Fruit fly (Drosophila melanogaster): Measurements from ENCODE around the gene CG9312.

DNA sequence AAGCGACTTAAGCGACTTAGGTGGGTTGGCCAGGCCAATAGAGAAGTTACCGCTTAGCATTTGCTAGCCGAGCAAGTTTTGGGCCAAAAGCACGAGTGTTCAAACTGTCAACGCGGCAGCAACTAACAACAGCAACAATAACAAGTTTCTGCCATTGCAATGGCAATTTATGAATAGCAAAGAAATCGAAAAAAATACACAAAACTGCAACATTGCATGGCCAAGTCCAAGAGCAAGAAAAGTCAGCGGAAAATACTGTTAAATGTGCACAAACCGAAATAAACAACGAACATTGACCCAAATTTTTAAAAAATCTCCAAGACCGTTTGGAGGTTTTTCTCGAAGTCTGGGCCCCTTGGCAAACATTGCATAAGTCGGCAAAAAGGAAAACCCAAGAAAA, 44.8 kb downstream of the CG9312 start:
- TF ChIP-seq ovo (GFP tag; optimal IDR thresholded peaks at IDR 0.05) (no peak), CG5204 (GFP tag; optimal IDR thresholded peaks at IDR 0.05) (no peak), CG11617 (GFP tag; optimal IDR thresholded peaks at IDR 0.05) (no peak), CG14711 (tag; optimal IDR thresholded peaks at IDR 0.05) (no peak), CG33017 (tag; optimal IDR thresholded peaks at IDR 0.05) (no peak), CG7045 (GFP tag; optimal IDR thresholded peaks at IDR 0.05) (no peak), Clk (GFP tag; optimal IDR thresholded peaks at IDR 0.05) (no peak), pad (GFP tag; optimal IDR thresholded peaks at IDR 0.05) (no peak), kay (GFP tag; ENCODE audit: borderline replicate concordance) (no peak), Mnt (GFP tag; optimal IDR thresholded peaks at IDR 0.05) (no peak), cnc (optimal IDR thresholded peaks at IDR 0.05) (no peak), cic (GFP tag; optimal IDR thresholded peaks at IDR 0.05) (no peak), tj (GFP tag; optimal IDR thresholded peaks at IDR 0.05) (peak; percentile 91), Crg-1 (GFP tag; optimal IDR thresholded peaks at IDR 0.05) (no peak)

Measured in whole organism, adult.